Fruit fly (Drosophila melanogaster) whole organism, embryonic: Measurements from ENCODE around the gene CG31627.

Source experiments
- Aef1 ChIP-seq: fragments of 200-800 bp; sonication (Bioruptor generic); IDR thresholded peaks from 3 replicates; pipeline ENCODE4 v1.3.6; 2022; ENCODE audit warnings: missing biosample characterization, missing genetic modification characterization
- Atf6 ChIP-seq: fragments of 200-800 bp; sonication (Bioruptor generic); IDR thresholded peaks from 2 replicates; pipeline ENCODE4 v1.3.6; 2022; ENCODE audit warnings: missing biosample characterization, missing genetic modification characterization
- CG10209 ChIP-seq: fragments of 200-800 bp; sonication (Bioruptor generic); optimal IDR thresholded peaks from 3 replicates; lab custom pipeline; 2017; ENCODE audit warnings: missing biosample characterization, mild to moderate bottlenecking, missing genetic modification characterization, missing genetic modification reagents
- CG10274 ChIP-seq: fragments of 200-800 bp; sonication (Bioruptor generic); optimal IDR thresholded peaks from 3 replicates; lab custom pipeline; 2017; ENCODE audit warnings: missing biosample characterization, mild to moderate bottlenecking, missing genetic modification characterization
- CG10366 ChIP-seq: fragments of 200-800 bp; sonication (Bioruptor generic); IDR thresholded peaks from 2 replicates; pipeline ENCODE4 v1.3.6; 2022; ENCODE audit warnings: missing biosample characterization, missing genetic modification characterization
- CG10431 ChIP-seq: fragments of 200-800 bp; sonication (Bioruptor generic); optimal IDR thresholded peaks from 3 replicates; lab custom pipeline; 2018; ENCODE audit warnings: missing biosample characterization, mild to moderate bottlenecking, missing genetic modification characterization
- CG10543 ChIP-seq: fragments of 200-800 bp; sonication (Bioruptor generic); optimal IDR thresholded peaks from 3 replicates; lab custom pipeline; 2017; ENCODE audit warnings: missing biosample characterization, mild to moderate bottlenecking, missing genetic modification characterization, moderate library complexity
- CG11085 ChIP-seq: fragments of 200-800 bp; sonication (Bioruptor generic); IDR thresholded peaks from 2 replicates; pipeline ENCODE4 v1.3.6; 2022; ENCODE audit warnings: missing biosample characterization, missing genetic modification characterization
- CG13624 ChIP-seq: fragments of 200-800 bp; sonication (Bioruptor generic); optimal IDR thresholded peaks from 2 replicates; lab custom pipeline; 2016; ENCODE audit warnings: missing biosample characterization, missing genetic modification characterization
- CG17186 ChIP-seq: fragments of 200-800 bp; sonication (Bioruptor generic); optimal IDR thresholded peaks from 3 replicates; lab custom pipeline; 2017; ENCODE audit warnings: missing biosample characterization, missing genetic modification reagents, missing genetic modification characterization
- CG17829 ChIP-seq: fragments of 200-800 bp; optimal IDR thresholded peaks from 2 replicates; lab custom pipeline; 2019; ENCODE audit warnings: missing biosample characterization, mild to moderate bottlenecking, missing genetic modification characterization, moderate library complexity
- CG32532 ChIP-seq: fragments of 200-800 bp; sonication (Bioruptor generic); IDR thresholded peaks from 2 replicates; pipeline ENCODE4 v1.3.6; 2022; ENCODE audit warnings: missing biosample characterization, missing genetic modification characterization
- CG4328 ChIP-seq: fragments of 200-800 bp; sonication (Bioruptor generic); optimal IDR thresholded peaks from 3 replicates; lab custom pipeline; 2017; ENCODE audit warnings: missing biosample characterization, missing genetic modification reagents, missing genetic modification characterization
- CG6272 ChIP-seq: fragments of 200-800 bp; sonication (Bioruptor generic); IDR thresholded peaks from 2 replicates; pipeline ENCODE4 v1.3.6; 2022; ENCODE audit warnings: missing biosample characterization, missing genetic modification characterization
- CG6813 ChIP-seq: fragments of 200-800 bp; sonication (Bioruptor generic); optimal IDR thresholded peaks from 2 replicates; lab custom pipeline; 2017; ENCODE audit warnings: missing biosample characterization, missing genetic modification characterization, mild to moderate bottlenecking, moderate library complexity, missing genetic modification reagents
- CG7963 ChIP-seq: fragments of 200-800 bp; sonication (Bioruptor generic); IDR thresholded peaks from 3 replicates; pipeline ENCODE4 v1.3.6; 2022; ENCODE audit warnings: missing biosample characterization, missing genetic modification characterization; ENCODE audit not compliant: partially characterized antibody
- CG8290 ChIP-seq, 3 experiments: fragments of 200-800 bp; sonication (Bioruptor generic); optimal IDR thresholded peaks; 2 replicates each; lab custom pipeline; 2016 to 2019; ENCODE audit warnings: missing biosample characterization in 3 of 3, missing genetic modification characterization in 3 of 3, mild to moderate bottlenecking in 2 of 3, moderate library complexity in 1 of 3
- CG9932 ChIP-seq: fragments of 200-800 bp; sonication (Bioruptor generic); IDR thresholded peaks from 2 replicates; pipeline ENCODE4 v1.3.6; 2022; ENCODE audit warnings: missing biosample characterization, missing genetic modification characterization
- Dll ChIP-seq: fragments of 200-800 bp; sonication (Bioruptor generic); IDR thresholded peaks from 4 replicates; pipeline ENCODE4 v1.3.6; 2022; ENCODE audit warnings: missing biosample characterization, missing genetic modification characterization; ENCODE audit not compliant: partially characterized antibody
- Dref ChIP-seq: fragments of 200-800 bp; sonication (Bioruptor generic); IDR thresholded peaks from 2 replicates; pipeline ENCODE4 v1.3.6; 2022; ENCODE audit warnings: missing biosample characterization, missing genetic modification characterization
- Eip74EF ChIP-seq, 2 experiments: fragments of 200-800 bp in 1 of 2; fragments of >200 bp in 1 of 2; sonication (Bioruptor generic) in 1 of 2; optimal IDR thresholded peaks; 2 replicates each; lab custom pipeline; 2017 to 2019; ENCODE audit warnings: missing biosample characterization in 2 of 2, missing genetic modification characterization in 2 of 2, mild to moderate bottlenecking in 1 of 2, moderate library complexity in 1 of 2
- HLH4C ChIP-seq: fragments of 200-800 bp; sonication (Bioruptor generic); IDR thresholded peaks from 3 replicates; pipeline ENCODE4 v1.3.6; 2022; ENCODE audit warnings: missing biosample characterization, missing genetic modification characterization; ENCODE audit not compliant: partially characterized antibody
- HmgZ ChIP-seq: fragments of 200-800 bp; sonication (Bioruptor generic); optimal IDR thresholded peaks from 2 replicates; lab custom pipeline; 2018; ENCODE audit warnings: missing biosample characterization, mild to moderate bottlenecking, missing genetic modification characterization
- Hr39 ChIP-seq: fragments of >200 bp; optimal IDR thresholded peaks from 2 replicates; lab custom pipeline; 2017
- Lhr ChIP-seq: fragments of 200-800 bp; sonication (Bioruptor generic); optimal IDR thresholded peaks from 3 replicates; lab custom pipeline; 2017; ENCODE audit warnings: mild to moderate bottlenecking, missing biosample characterization, missing genetic modification reagents, missing genetic modification characterization
- Max ChIP-seq: fragments of 200-800 bp; sonication (Bioruptor generic); optimal IDR thresholded peaks from 2 replicates; lab custom pipeline; 2016; ENCODE audit warnings: missing biosample characterization, mild to moderate bottlenecking, missing genetic modification characterization
- Pdp1 ChIP-seq, 2 experiments: fragments of 200-800 bp; sonication (Bioruptor generic); optimal IDR thresholded peaks; 3 replicates each; lab custom pipeline; 2016; ENCODE audit warnings: missing biosample characterization in 2 of 2, missing genetic modification characterization in 2 of 2, mild to moderate bottlenecking in 1 of 2, moderate library complexity in 1 of 2
- Trl ChIP-seq, 3 experiments: fragments of >200 bp in 2 of 3; fragments of 200-800 bp in 1 of 3; sonication (Bioruptor generic) in 1 of 3; optimal IDR thresholded peaks; 2 replicates in 1 of 3; 3 replicates in 2 of 3; lab custom pipeline; 2016 to 2017; ENCODE audit warnings: missing biosample characterization in 1 of 3, missing genetic modification characterization in 1 of 3
- aop ChIP-seq: fragments of 200-800 bp; sonication (Bioruptor generic); IDR thresholded peaks from 2 replicates; pipeline ENCODE4 v1.3.6; 2022; ENCODE audit warnings: missing biosample characterization, missing genetic modification characterization
- ato ChIP-seq: fragments of 200-800 bp; sonication (Bioruptor generic); IDR thresholded peaks from 2 replicates; pipeline ENCODE4 v1.3.6; 2022; ENCODE audit warnings: missing biosample characterization, missing genetic modification characterization; ENCODE audit not compliant: partially characterized antibody
- br ChIP-seq: fragments of >200 bp; optimal IDR thresholded peaks from 2 replicates; lab custom pipeline; 2017
- btn ChIP-seq: fragments of 200-800 bp; sonication (Bioruptor generic); optimal IDR thresholded peaks from 2 replicates; lab custom pipeline; 2016; ENCODE audit warnings: missing biosample characterization, missing genetic modification characterization
- cwo ChIP-seq: fragments of 200-800 bp; sonication (Bioruptor generic); optimal IDR thresholded peaks from 3 replicates; lab custom pipeline; 2017; ENCODE audit warnings: missing biosample characterization, missing genetic modification characterization, mild to moderate bottlenecking, moderate library complexity, missing genetic modification reagents
- da ChIP-seq: fragments of 200-800 bp; sonication (Bioruptor generic); optimal IDR thresholded peaks from 2 replicates; lab custom pipeline; 2016; ENCODE audit warnings: missing biosample characterization, missing genetic modification characterization
- ftz-f1 ChIP-seq: fragments of 200-800 bp; sonication (Bioruptor generic); optimal IDR thresholded peaks from 2 replicates; lab custom pipeline; 2016; ENCODE audit warnings: missing biosample characterization, missing genetic modification characterization
- gro ChIP-seq: fragments of 200-800 bp; sonication (Bioruptor generic); optimal IDR thresholded peaks from 2 replicates; lab custom pipeline; 2016; ENCODE audit warnings: missing biosample characterization, missing genetic modification characterization
- hkb ChIP-seq, 2 experiments: fragments of 200-800 bp in 1 of 2; fragments of >200 bp in 1 of 2; sonication (Bioruptor generic) in 1 of 2; IDR thresholded peaks in 1 of 2; optimal IDR thresholded peaks in 1 of 2; 2 replicates each; pipeline versions ENCODE4 v1.3.6 to Lab custom; 2017 to 2022; ENCODE audit warnings: missing biosample characterization in 1 of 2, missing genetic modification characterization in 1 of 2
- jumu ChIP-seq: fragments of 200-800 bp; sonication (Bioruptor generic); optimal IDR thresholded peaks from 3 replicates; lab custom pipeline; 2016; ENCODE audit warnings: missing biosample characterization, missing genetic modification characterization
- lola ChIP-seq, 3 experiments: fragments of >200 bp in 2 of 3; fragments of 200-800 bp in 1 of 3; sonication (Bioruptor generic) in 1 of 3; optimal IDR thresholded peaks; 2 replicates each; lab custom pipeline; 2017 to 2019; ENCODE audit warnings: missing biosample characterization in 3 of 3, missing genetic modification characterization in 3 of 3, mild to moderate bottlenecking in 1 of 3, moderate library complexity in 1 of 3
- nom ChIP-seq: fragments of 200-800 bp; sonication (Bioruptor generic); optimal IDR thresholded peaks from 2 replicates; lab custom pipeline; 2017; ENCODE audit warnings: missing biosample characterization, missing genetic modification characterization, mild to moderate bottlenecking, moderate library complexity, missing genetic modification reagents
- onecut ChIP-seq: fragments of 200-800 bp; sonication (Bioruptor generic); IDR thresholded peaks from 2 replicates; pipeline ENCODE4 v1.3.6; 2022; ENCODE audit warnings: missing biosample characterization, missing genetic modification characterization
- phol ChIP-seq: fragments of 200-800 bp; sonication (Bioruptor generic); optimal IDR thresholded peaks from 3 replicates; lab custom pipeline; 2018; ENCODE audit warnings: missing biosample characterization, mild to moderate bottlenecking, missing genetic modification characterization, moderate library complexity
- sens ChIP-seq: fragments of 200-800 bp; sonication (Bioruptor generic); peaks from one replicate; lab custom pipeline; 2016; ENCODE audit warnings: missing biosample characterization, missing genetic modification characterization
- shn ChIP-seq: fragments of 200-800 bp; sonication (Bioruptor generic); optimal IDR thresholded peaks from 3 replicates; lab custom pipeline; 2016; ENCODE audit warnings: missing biosample characterization, missing genetic modification characterization
- slbo ChIP-seq: fragments of 200-800 bp; sonication (Bioruptor generic); IDR thresholded peaks from 2 replicates; pipeline ENCODE4 v1.3.6; 2022; ENCODE audit warnings: missing biosample characterization, missing genetic modification characterization
- tio ChIP-seq: fragments of 200-800 bp; sonication (Bioruptor generic); optimal IDR thresholded peaks from 2 replicates; lab custom pipeline; 2017; ENCODE audit warnings: missing biosample characterization, missing genetic modification characterization, inconsistent platforms
- trem ChIP-seq: fragments of 200-800 bp; optimal IDR thresholded peaks from 3 replicates; lab custom pipeline; 2019; ENCODE audit warnings: missing biosample characterization, mild to moderate bottlenecking, missing genetic modification characterization, moderate library complexity
- wdn ChIP-seq: fragments of 200-800 bp; sonication (Bioruptor generic); IDR thresholded peaks from 2 replicates; pipeline ENCODE4 v1.3.6; 2022; ENCODE audit warnings: missing biosample characterization, missing genetic modification characterization

The CG31627 gene

dm6 chr2L:21218240-21218911 is 45.4 kb downstream of the CG31627 start, which contains the start of gene CG8679 (continued):
- TF ChIP-seq slbo (GFP tag; lab: Robert Waterston, UW), result no peak
- no peak for TF ChIP-seq tio (GFP tag; lab: Kevin White, UChicago)
- peak; percentile 56 for TF ChIP-seq CG6813 (GFP tag; lab: Kevin White, UChicago)
- TF ChIP-seq CG17186 (GFP tag; lab: Kevin White, UChicago), result peak; percentile 67
- TF ChIP-seq CG4328 (GFP tag; lab: Kevin White, UChicago), result no peak
- no peak for TF ChIP-seq Eip74EF (GFP tag; optimal IDR thresholded peaks at IDR 0.05; lab: Kevin White, UChicago)
- TF ChIP-seq nom, result peak; percentile 20
- TF ChIP-seq br (lab: Kevin White, UChicago), result no peak
- TF ChIP-seq da, result no peak
- peak; percentile 84 for TF ChIP-seq cwo (GFP tag; lab: Kevin White, UChicago)
- peak; percentile 97 for TF ChIP-seq ftz-f1 (GFP tag; lab: Kevin White, UChicago)
- TF ChIP-seq Lhr, result peak; percentile 78
- peak; percentile 1 for TF ChIP-seq CG13624 (GFP tag; lab: Kevin White, UChicago)
- TF ChIP-seq HLH4C, result peak; percentile 35; the same call in 1 of the 3 replicates
- TF ChIP-seq Dll, result peak; percentile 48; the same call in 1 of the 4 replicates
- no peak for TF ChIP-seq CG10431 (GFP tag; lab: Kevin White, UChicago)
- TF ChIP-seq CG17829 (tag; lab: Kevin White, UChicago), result peak; percentile 31
- TF ChIP-seq hkb (optimal IDR thresholded peaks at IDR 0.05; lab: Kevin White, UChicago), result no peak
- TF ChIP-seq hkb (GFP tag; IDR thresholded peaks at IDR 0.05; lab: Robert Waterston, UW), result peak; percentile 21; the same call in 1 of the 2 replicates
- peak; percentile 18 for TF ChIP-seq jumu (GFP tag; lab: Kevin White, UChicago)
- no peak for TF ChIP-seq shn
- TF ChIP-seq ato, result no peak
- TF ChIP-seq CG8290 (GFP tag; optimal IDR thresholded peaks at IDR 0.05; lab: Kevin White, UChicago), result peak; percentile 28
- TF ChIP-seq CG8290 (tag; optimal IDR thresholded peaks at IDR 0.05; lab: Kevin White, UChicago), result peak in 1 of 2 experiments; percentile 55
- peak; percentile 6; the same call in 1 of the 3 replicates for TF ChIP-seq CG7963 (GFP tag; lab: Robert Waterston, UW)
- TF ChIP-seq CG32532 (GFP tag; lab: Robert Waterston, UW), result no peak
- no peak for TF ChIP-seq CG10274
- TF ChIP-seq sens, result peak; percentile 78
- TF ChIP-seq gro (GFP tag; lab: Kevin White, UChicago), result peak; percentile 19
- TF ChIP-seq trem (tag; lab: Kevin White, UChicago), result peak; percentile 86
- no peak for TF ChIP-seq aop (GFP tag; lab: Robert Waterston, UW)
- TF ChIP-seq Aef1 (GFP tag; lab: Robert Waterston, UW), result no peak
- TF ChIP-seq Dref (GFP tag; lab: Robert Waterston, UW), result peak; percentile 35
- TF ChIP-seq CG10366, result no peak
- peak; percentile 32 for TF ChIP-seq onecut (GFP tag; lab: Robert Waterston, UW)
- TF ChIP-seq HmgZ (tag; lab: Kevin White, UChicago), result peak; percentile 60
- TF ChIP-seq Max (GFP tag; lab: Kevin White, UChicago), result no peak
- TF ChIP-seq CG10543, result peak; percentile 55
- peak in 1 of 2 experiments; percentile 91 for TF ChIP-seq Pdp1 (GFP tag; optimal IDR thresholded peaks at IDR 0.05; lab: Kevin White, UChicago)
- no peak for TF ChIP-seq lola (GFP tag; optimal IDR thresholded peaks at IDR 0.05; lab: Kevin White, UChicago)
- TF ChIP-seq Atf6 (GFP tag; lab: Robert Waterston, UW), result peak; percentile 10; the same call in 1 of the 2 replicates
- TF ChIP-seq btn (GFP tag; lab: Kevin White, UChicago), result no peak
- TF ChIP-seq CG11085 (GFP tag; lab: Robert Waterston, UW), result no peak
- no peak for TF ChIP-seq Hr39 (lab: Kevin White, UChicago)
- TF ChIP-seq CG10209 (GFP tag; lab: Kevin White, UChicago), result no peak
- no peak for TF ChIP-seq wdn (GFP tag; lab: Robert Waterston, UW)
- TF ChIP-seq CG9932 (GFP tag; lab: Robert Waterston, UW), result 0 out of 2 replicates have a peak, but pooled peaks have one; percentile 25
- TF ChIP-seq Trl (optimal IDR thresholded peaks at IDR 0.05; lab: Kevin White, UChicago), result peak in 1 of 2 experiments; percentile 48
- TF ChIP-seq Trl (GFP tag; optimal IDR thresholded peaks at IDR 0.05; lab: Kevin White, UChicago), result no peak
- peak; percentile 47 for TF ChIP-seq phol (tag; lab: Kevin White, UChicago)
- no peak for TF ChIP-seq CG6272
